Worm (Caenorhabditis elegans): ENCODE measurements around the gene nxf-1.

DNA sequence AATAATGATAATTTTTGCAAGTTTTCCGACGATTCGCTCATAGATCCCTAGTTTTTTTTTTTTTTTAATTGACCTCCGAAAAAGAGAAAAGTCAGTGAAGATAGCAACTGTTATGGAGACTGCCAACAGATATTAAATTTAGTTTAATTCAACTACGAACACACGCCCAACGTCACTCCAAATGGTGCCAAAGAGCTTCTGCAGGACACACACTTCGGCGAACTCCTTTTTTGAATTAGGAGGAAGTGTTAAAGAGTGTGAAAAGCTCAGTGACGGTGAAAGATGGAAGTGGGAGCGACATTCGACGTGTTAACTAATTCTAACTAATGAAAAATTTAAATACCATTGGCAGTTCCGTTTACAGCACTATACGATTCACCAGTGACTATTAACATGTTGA lies 2.8 kb downstream of the nxf-1 start:
- TF ChIP-seq tbx-37 (GFP tag; conservative IDR thresholded peaks at IDR 0.05) (no peak), ama-1 (optimal IDR thresholded peaks at IDR 0.05) (no peak), tbx-11 (GFP tag; IDR thresholded peaks at IDR 0.05) (no peak), ceh-13 (GFP tag; optimal IDR thresholded peaks at IDR 0.05) (no peak), hmbx-1 (tag; optimal IDR thresholded peaks at IDR 0.05) (no peak), pes-1 (GFP tag; IDR thresholded peaks at IDR 0.05) (no peak), tra-4 (tag; optimal IDR thresholded peaks at IDR 0.05) (no peak), flt-1 (GFP tag; IDR thresholded peaks at IDR 0.05) (no peak), aly-1 (tag; optimal IDR thresholded peaks at IDR 0.05) (no peak), scrt-1 (GFP tag; IDR thresholded peaks at IDR 0.05) (no peak)

All from whole organism, early embryonic.